1 fruit fly cellular context compared by ENCODE assay signal in genomic region chrX:11925213-11925612, dm6.
TF ChIP-seq lines count a peak whose summit lies in the region.

No protein-coding gene starts in this region.

TF ChIP-seq in whole organism, embryonic, 481 proteins besides CTCF, POLR2A, EP300 and RAD21 (continued from another document and continues in another):
- TF ChIP-seq vvl (GFP tag; IDR thresholded peaks at IDR 0.05; lab: Robert Waterston, UW): no peak
- TF ChIP-seq lmd (GFP tag; IDR thresholded peaks at IDR 0.05; lab: Robert Waterston, UW): peak; percentile 68; the same call in 1 of the 2 replicates
- peak; percentile 29 for TF ChIP-seq CG17385 (GFP tag; optimal IDR thresholded peaks at IDR 0.05; lab: Kevin White, UChicago)
- no peak for TF ChIP-seq Atf3 (GFP tag; optimal IDR thresholded peaks at IDR 0.05; lab: Kevin White, UChicago)
- TF ChIP-seq zfh1 (GFP tag; IDR thresholded peaks at IDR 0.05; lab: Robert Waterston, UW): peak; percentile 61; the same call in 1 of the 3 replicates
- peak; percentile 66 for TF ChIP-seq CG11695 (GFP tag; IDR thresholded peaks at IDR 0.05; lab: Robert Waterston, UW)
- peak; percentile 82 for TF ChIP-seq CG11456 (GFP tag; IDR thresholded peaks at IDR 0.05; lab: Robert Waterston, UW)
- peak; percentile 54; the same call in 1 of the 2 replicates for TF ChIP-seq CG5953 (GFP tag; IDR thresholded peaks at IDR 0.05; lab: Robert Waterston, UW)
- TF ChIP-seq Deaf1 (tag; optimal IDR thresholded peaks at IDR 0.05; lab: Kevin White, UChicago): no peak
- peak; percentile 86 for TF ChIP-seq NFAT (GFP tag; IDR thresholded peaks at IDR 0.05; lab: Robert Waterston, UW)
- peak; percentile 28; the same call in 1 of the 4 replicates for TF ChIP-seq Gug (GFP tag; IDR thresholded peaks at IDR 0.05; lab: Robert Waterston, UW)
- TF ChIP-seq CG1233 (GFP tag; optimal IDR thresholded peaks at IDR 0.05; lab: Kevin White, UChicago): peak; percentile 13
- TF ChIP-seq CG9876 (GFP tag; optimal IDR thresholded peaks at IDR 0.05; lab: Kevin White, UChicago): no peak
- TF ChIP-seq unc-4 (GFP tag; IDR thresholded peaks at IDR 0.05; lab: Robert Waterston, UW; ENCODE audit: partially characterized antibody): no peak
- no peak for TF ChIP-seq CG7372 (GFP tag; IDR thresholded peaks at IDR 0.05; lab: Robert Waterston, UW)
- no peak for TF ChIP-seq CG8290 (GFP tag; optimal IDR thresholded peaks at IDR 0.05; lab: Kevin White, UChicago)
- peak in 1 of 2 experiments; percentile 85 for TF ChIP-seq CG8290 (tag; optimal IDR thresholded peaks at IDR 0.05; lab: Kevin White, UChicago)
- no peak for TF ChIP-seq br (optimal IDR thresholded peaks at IDR 0.05; lab: Kevin White, UChicago)
- TF ChIP-seq tx (GFP tag; optimal IDR thresholded peaks at IDR 0.05; lab: Kevin White, UChicago): no peak
- TF ChIP-seq gro (GFP tag; optimal IDR thresholded peaks at IDR 0.05; lab: Kevin White, UChicago): peak; percentile 8
- 0 out of 3 replicates have a peak, but pooled peaks have one; percentile 58 for TF ChIP-seq otp (GFP tag; IDR thresholded peaks at IDR 0.05; lab: Robert Waterston, UW)
- TF ChIP-seq klu (GFP tag; IDR thresholded peaks at IDR 0.05; lab: Robert Waterston, UW): peak; percentile 38; the same call in 1 of the 2 replicates
- TF ChIP-seq BEAF-32 (GFP tag; optimal IDR thresholded peaks at IDR 0.05; lab: Kevin White, UChicago): no peak
- no peak for TF ChIP-seq maf-S (GFP tag; optimal IDR thresholded peaks at IDR 0.05; lab: Kevin White, UChicago)
- TF ChIP-seq CG14860 (GFP tag; IDR thresholded peaks at IDR 0.05; lab: Robert Waterston, UW; ENCODE audit: partially characterized antibody): no peak
- TF ChIP-seq CG13123 (GFP tag; optimal IDR thresholded peaks at IDR 0.05; lab: Kevin White, UChicago): no peak
- TF ChIP-seq CG17612 (GFP tag; IDR thresholded peaks at IDR 0.05; lab: Robert Waterston, UW): peak; percentile 55; the same call in 1 of the 2 replicates
- peak; percentile 46 for TF ChIP-seq CG15269 (tag; optimal IDR thresholded peaks at IDR 0.05; lab: Kevin White, UChicago)
- peak; percentile 41 for TF ChIP-seq CG13296 (GFP tag; optimal IDR thresholded peaks at IDR 0.05; lab: Kevin White, UChicago)
- TF ChIP-seq pb (GFP tag; optimal IDR thresholded peaks at IDR 0.05; lab: Kevin White, UChicago): no peak
- TF ChIP-seq CG3847 (GFP tag; IDR thresholded peaks at IDR 0.05; lab: Robert Waterston, UW): peak; percentile 61
- peak; percentile 19 for TF ChIP-seq CG15514 (GFP tag; optimal IDR thresholded peaks at IDR 0.05; lab: Kevin White, UChicago)
- TF ChIP-seq so (GFP tag; IDR thresholded peaks at IDR 0.05; lab: Robert Waterston, UW): 0 out of 3 replicates have a peak, but pooled peaks have one; percentile 35
- TF ChIP-seq mam (GFP tag; optimal IDR thresholded peaks at IDR 0.05; lab: Kevin White, UChicago): peak; percentile 19
- TF ChIP-seq sisA (GFP tag; IDR thresholded peaks at IDR 0.05; lab: Robert Waterston, UW): peak; percentile 24; the same call in 1 of the 2 replicates
- peak; percentile 26 for TF ChIP-seq cwo (GFP tag; optimal IDR thresholded peaks at IDR 0.05; lab: Kevin White, UChicago)
- peak; percentile 52 for TF ChIP-seq CG14667 (GFP tag; IDR thresholded peaks at IDR 0.05; lab: Robert Waterston, UW)
- TF ChIP-seq MBD-R2 (GFP tag; IDR thresholded peaks at IDR 0.05; lab: Robert Waterston, UW): peak; percentile 48; the same call in 1 of the 2 replicates
- no peak for TF ChIP-seq bsh (GFP tag; optimal IDR thresholded peaks at IDR 0.05; lab: Kevin White, UChicago)
- no peak for TF ChIP-seq cad (GFP tag; optimal IDR thresholded peaks at IDR 0.05; lab: Kevin White, UChicago)
- TF ChIP-seq Dbx (GFP tag; IDR thresholded peaks at IDR 0.05; lab: Robert Waterston, UW): peak; percentile 56; the same call in 2 of the 3 replicates
- TF ChIP-seq CG32532 (GFP tag; IDR thresholded peaks at IDR 0.05; lab: Robert Waterston, UW): peak; percentile 88
- no peak for TF ChIP-seq CG7271 (tag; optimal IDR thresholded peaks at IDR 0.05; lab: Kevin White, UChicago)
- TF ChIP-seq salm (tag; optimal IDR thresholded peaks at IDR 0.05; lab: Kevin White, UChicago): no peak
- TF ChIP-seq usp (GFP tag; optimal IDR thresholded peaks at IDR 0.05; lab: Kevin White, UChicago): no peak
- TF ChIP-seq CG31224 (GFP tag; IDR thresholded peaks at IDR 0.05; lab: Robert Waterston, UW): peak; percentile 58
- no peak for TF ChIP-seq TFAM (GFP tag; optimal IDR thresholded peaks at IDR 0.05; lab: Kevin White, UChicago)
- TF ChIP-seq schlank (tag; optimal IDR thresholded peaks at IDR 0.05; lab: Kevin White, UChicago): peak; percentile 11
- peak; percentile 51; the same call in 1 of the 2 replicates for TF ChIP-seq ara (GFP tag; IDR thresholded peaks at IDR 0.05; lab: Robert Waterston, UW)
- TF ChIP-seq CG3407 (GFP tag; optimal IDR thresholded peaks at IDR 0.05; lab: Kevin White, UChicago): no peak
- TF ChIP-seq Hsf (GFP tag; optimal IDR thresholded peaks at IDR 0.05; lab: Kevin White, UChicago): no peak
- TF ChIP-seq CG31388 (GFP tag; optimal IDR thresholded peaks at IDR 0.05; lab: Kevin White, UChicago): peak; percentile 20
- TF ChIP-seq ro (GFP tag; IDR thresholded peaks at IDR 0.05; lab: Robert Waterston, UW): 0 out of 2 replicates have a peak, but pooled peaks have one; percentile 33
- no peak for TF ChIP-seq grau (tag; optimal IDR thresholded peaks at IDR 0.05; lab: Kevin White, UChicago)
- TF ChIP-seq CG1024 (GFP tag; IDR thresholded peaks at IDR 0.05; lab: Robert Waterston, UW): 0 out of 2 replicates have a peak, but pooled peaks have one; percentile 21
- no peak for TF ChIP-seq Stat92E (GFP tag; optimal IDR thresholded peaks at IDR 0.05; lab: Kevin White, UChicago)
- TF ChIP-seq CrebB (tag; optimal IDR thresholded peaks at IDR 0.05; lab: Kevin White, UChicago): peak; percentile 18
- TF ChIP-seq Nf-YB (GFP tag; optimal IDR thresholded peaks at IDR 0.05; lab: Kevin White, UChicago): no peak
- TF ChIP-seq scrt (GFP tag; optimal IDR thresholded peaks at IDR 0.05; lab: Kevin White, UChicago): peak; percentile 8
- TF ChIP-seq CG17328 (GFP tag; IDR thresholded peaks at IDR 0.05; lab: Robert Waterston, UW): peak; percentile 71; the same call in 1 of the 2 replicates
- 0 out of 3 replicates have a peak, but pooled peaks have one; percentile 20 for TF ChIP-seq croc (GFP tag; conservative IDR thresholded peaks at IDR 0.05; lab: Robert Waterston, UW)
- TF ChIP-seq Ets65A (GFP tag; lab: Kevin White, UChicago): peak; percentile 22
- peak; percentile 46; the same call in 1 of the 2 replicates for TF ChIP-seq CG32772 (GFP tag; IDR thresholded peaks at IDR 0.05; lab: Robert Waterston, UW)
- TF ChIP-seq CG10366 (GFP tag; IDR thresholded peaks at IDR 0.05; lab: Robert Waterston, UW): peak; percentile 72
- TF ChIP-seq Sox102F (GFP tag; optimal IDR thresholded peaks at IDR 0.05; lab: Kevin White, UChicago): peak; percentile 59
- peak; percentile 41 for TF ChIP-seq Blimp-1 (GFP tag; optimal IDR thresholded peaks at IDR 0.05; lab: Kevin White, UChicago)
- no peak for TF ChIP-seq Abd-B (GFP tag; optimal IDR thresholded peaks at IDR 0.05; lab: Kevin White, UChicago)
- peak; percentile 43 for TF ChIP-seq ind (GFP tag; optimal IDR thresholded peaks at IDR 0.05; lab: Kevin White, UChicago)
- peak; percentile 63 for TF ChIP-seq ranshi (GFP tag; IDR thresholded peaks at IDR 0.05; lab: Robert Waterston, UW)
- no peak for TF ChIP-seq CG32767 (GFP tag; IDR thresholded peaks at IDR 0.05; lab: Robert Waterston, UW)
- TF ChIP-seq gfzf (GFP tag; optimal IDR thresholded peaks at IDR 0.05; lab: Kevin White, UChicago): no peak
- no peak for TF ChIP-seq CG12236 (GFP tag; optimal IDR thresholded peaks at IDR 0.05; lab: Kevin White, UChicago)
- TF ChIP-seq dysf (GFP tag; IDR thresholded peaks at IDR 0.05; lab: Robert Waterston, UW): peak; percentile 83
- peak; percentile 58 for TF ChIP-seq Meics (GFP tag; optimal IDR thresholded peaks at IDR 0.05; lab: Kevin White, UChicago)
- peak; percentile 36 for TF ChIP-seq bcd (GFP tag; optimal IDR thresholded peaks at IDR 0.05; lab: Kevin White, UChicago)
- peak in 1 of 2 experiments; percentile 39 for TF ChIP-seq dpn (GFP tag; optimal IDR thresholded peaks at IDR 0.05; lab: Kevin White, UChicago)
- TF ChIP-seq CG11085 (GFP tag; IDR thresholded peaks at IDR 0.05; lab: Robert Waterston, UW): peak; percentile 46; the same call in 1 of the 2 replicates
- 0 out of 2 replicates have a peak, but pooled peaks have one; percentile 43 for TF ChIP-seq Rx (GFP tag; IDR thresholded peaks at IDR 0.05; lab: Robert Waterston, UW)
- TF ChIP-seq CG14050 (GFP tag; IDR thresholded peaks at IDR 0.05; lab: Robert Waterston, UW): peak; percentile 36; the same call in 2 of the 3 replicates
- no peak for TF ChIP-seq pho (GFP tag; optimal IDR thresholded peaks at IDR 0.05; lab: Kevin White, UChicago)
- 0 out of 2 replicates have a peak, but pooled peaks have one; percentile 14 for TF ChIP-seq ssp (GFP tag; IDR thresholded peaks at IDR 0.05; lab: Robert Waterston, UW)
- no peak for TF ChIP-seq CG16813 (GFP tag; IDR thresholded peaks at IDR 0.05; lab: Robert Waterston, UW; ENCODE audit: partially characterized antibody)
- TF ChIP-seq cas (GFP tag; IDR thresholded peaks at IDR 0.05; lab: Robert Waterston, UW): peak; percentile 65; the same call in 1 of the 2 replicates
- peak; percentile 69; the same call in 1 of the 2 replicates for TF ChIP-seq CG11247 (GFP tag; IDR thresholded peaks at IDR 0.05; lab: Robert Waterston, UW)
- peak; percentile 43; the same call in 1 of the 2 replicates for TF ChIP-seq dimm (GFP tag; IDR thresholded peaks at IDR 0.05; lab: Robert Waterston, UW)
- TF ChIP-seq H2.0 (GFP tag; IDR thresholded peaks at IDR 0.05; lab: Robert Waterston, UW): peak; percentile 75
- peak; percentile 90 for TF ChIP-seq Rfx (GFP tag; IDR thresholded peaks at IDR 0.05; lab: Robert Waterston, UW)
- TF ChIP-seq CG11093 (GFP tag; IDR thresholded peaks at IDR 0.05; lab: Robert Waterston, UW): peak; percentile 55; the same call in 1 of the 3 replicates
- no peak for TF ChIP-seq Dip2 (GFP tag; IDR thresholded peaks at IDR 0.05; lab: Robert Waterston, UW)
- peak; percentile 73 for TF ChIP-seq Atf6 (GFP tag; IDR thresholded peaks at IDR 0.05; lab: Robert Waterston, UW)
- peak; percentile 33; the same call in 1 of the 2 replicates for TF ChIP-seq Adf1 (GFP tag; IDR thresholded peaks at IDR 0.05; lab: Robert Waterston, UW)
- TF ChIP-seq CG6175 (GFP tag; IDR thresholded peaks at IDR 0.05; lab: Robert Waterston, UW): 0 out of 3 replicates have a peak, but pooled peaks have one; percentile 20
- no peak for TF ChIP-seq tio (GFP tag; optimal IDR thresholded peaks at IDR 0.05; lab: Kevin White, UChicago)
- TF ChIP-seq CG2875 (GFP tag; optimal IDR thresholded peaks at IDR 0.05; lab: Kevin White, UChicago): no peak
- no peak for TF ChIP-seq pan (optimal IDR thresholded peaks at IDR 0.05; lab: Kevin White, UChicago)
- peak in 1 of 2 experiments; percentile 82 for TF ChIP-seq pan (GFP tag; optimal IDR thresholded peaks at IDR 0.05 in 1 of 2, IDR thresholded peaks at IDR 0.05 in 1 of 2)
- no peak for TF ChIP-seq D19A (tag; optimal IDR thresholded peaks at IDR 0.05; lab: Kevin White, UChicago)
- TF ChIP-seq wdn (GFP tag; IDR thresholded peaks at IDR 0.05; lab: Robert Waterston, UW): 0 out of 2 replicates have a peak, but pooled peaks have one; percentile 32
- TF ChIP-seq chif (GFP tag; optimal IDR thresholded peaks at IDR 0.05; lab: Kevin White, UChicago): peak in 1 of 2 experiments; percentile 7
- TF ChIP-seq CG6272 (GFP tag; IDR thresholded peaks at IDR 0.05; lab: Robert Waterston, UW): 0 out of 2 replicates have a peak, but pooled peaks have one; percentile 32
- peak; percentile 9 for TF ChIP-seq CG10979 (tag; optimal IDR thresholded peaks at IDR 0.05; lab: Kevin White, UChicago)
- TF ChIP-seq CG6765 (GFP tag; optimal IDR thresholded peaks at IDR 0.05; lab: Kevin White, UChicago): no peak
- no peak for TF ChIP-seq Hr78 (GFP tag; optimal IDR thresholded peaks at IDR 0.05; lab: Kevin White, UChicago)
- no peak for TF ChIP-seq dati (GFP tag; IDR thresholded peaks at IDR 0.05; lab: Robert Waterston, UW)
- no peak for TF ChIP-seq YL-1 (GFP tag; optimal IDR thresholded peaks at IDR 0.05; lab: Kevin White, UChicago)
- TF ChIP-seq abd-A (tag; optimal IDR thresholded peaks at IDR 0.05; lab: Kevin White, UChicago): no peak
- TF ChIP-seq ATbp (GFP tag; optimal IDR thresholded peaks at IDR 0.05; lab: Kevin White, UChicago): peak; percentile 34
- no peak for TF ChIP-seq pum (GFP tag; optimal IDR thresholded peaks at IDR 0.05; lab: Kevin White, UChicago)
- TF ChIP-seq CG9215 (GFP tag; IDR thresholded peaks at IDR 0.05; lab: Robert Waterston, UW): peak; percentile 45; the same call in 1 of the 2 replicates
- peak; percentile 74 for TF ChIP-seq stc (GFP tag; IDR thresholded peaks at IDR 0.05; lab: Robert Waterston, UW)
- TF ChIP-seq CG17359 (tag; optimal IDR thresholded peaks at IDR 0.05; lab: Kevin White, UChicago): peak; percentile 48
- no peak for TF ChIP-seq kay (GFP tag; optimal IDR thresholded peaks at IDR 0.05; lab: Kevin White, UChicago)
- peak; percentile 28 for TF ChIP-seq CG12219 (GFP tag; optimal IDR thresholded peaks at IDR 0.05; lab: Kevin White, UChicago)
- no peak for TF ChIP-seq slp2 (GFP tag; optimal IDR thresholded peaks at IDR 0.05; lab: Kevin White, UChicago)
- peak; percentile 54; the same call in 1 of the 2 replicates for TF ChIP-seq seq (GFP tag; IDR thresholded peaks at IDR 0.05; lab: Robert Waterston, UW)
- TF ChIP-seq CG2120 (GFP tag; optimal IDR thresholded peaks at IDR 0.05; lab: Kevin White, UChicago): peak; percentile 60
- peak; percentile 32 for TF ChIP-seq phol (tag; optimal IDR thresholded peaks at IDR 0.05; lab: Kevin White, UChicago)
- peak; percentile 75 for TF ChIP-seq ttk (GFP tag; IDR thresholded peaks at IDR 0.05; lab: Robert Waterston, UW)
- no peak for TF ChIP-seq CG13775 (GFP tag; optimal IDR thresholded peaks at IDR 0.05; lab: Kevin White, UChicago)
- TF ChIP-seq CG3838 (GFP tag; optimal IDR thresholded peaks at IDR 0.05; lab: Kevin White, UChicago): no peak
- TF ChIP-seq h (optimal IDR thresholded peaks at IDR 0.05; lab: Kevin White, UChicago): no peak
- peak; percentile 3 for TF ChIP-seq CG9727 (GFP tag; optimal IDR thresholded peaks at IDR 0.05; lab: Kevin White, UChicago)
- TF ChIP-seq HmgZ (tag; optimal IDR thresholded peaks at IDR 0.05; lab: Kevin White, UChicago): no peak
- TF ChIP-seq bigmax (GFP tag; optimal IDR thresholded peaks at IDR 0.05; lab: Kevin White, UChicago): no peak
- no peak for TF ChIP-seq CG12155 (GFP tag; optimal IDR thresholded peaks at IDR 0.05; lab: Kevin White, UChicago)
- TF ChIP-seq row (GFP tag; IDR thresholded peaks at IDR 0.05; lab: Robert Waterston, UW): peak; percentile 72
- TF ChIP-seq CG13624 (GFP tag; optimal IDR thresholded peaks at IDR 0.05; lab: Kevin White, UChicago): peak; percentile 59
- TF ChIP-seq slou (GFP tag; optimal IDR thresholded peaks at IDR 0.05; lab: Kevin White, UChicago): peak; percentile 13
